Fruit fly (Drosophila melanogaster) S2 (cell line): ENCODE data around the gene CG43797.

Experiments used
- CG8478 ChIP-seq: fragments of >200 bp; optimal IDR thresholded peaks from 2 replicates; lab custom pipeline; 2018
- CTCF ChIP-seq, 2 experiments: fragments of >200 bp; optimal IDR thresholded peaks; 2 replicates each; lab custom pipeline; 2018

DNA sequence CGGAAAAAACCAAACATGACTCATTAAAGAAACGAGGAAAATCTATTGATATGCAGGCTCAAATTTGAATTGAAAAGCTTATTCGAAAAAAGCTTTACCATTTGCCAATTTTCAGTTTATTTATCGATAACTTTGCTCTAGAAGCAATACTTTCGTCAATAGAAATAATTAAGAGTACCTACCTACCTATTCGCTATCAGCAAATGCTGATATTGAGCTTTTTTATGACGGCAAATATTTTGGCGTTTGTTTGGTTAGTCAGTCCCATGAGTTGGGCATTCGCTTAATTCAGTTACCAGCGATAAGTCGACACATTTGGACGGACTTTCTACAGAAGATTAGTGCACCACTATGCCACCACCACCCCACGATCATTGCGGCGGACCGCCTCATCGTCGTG, 4.0 kb downstream of the CG43797 start, which contains the start of gene CG34176:
- TF ChIP-seq CG8478 (lab: Kevin White, UChicago), result no peak
- TF ChIP-seq CTCF (optimal IDR thresholded peaks at IDR 0.05; lab: Kevin White, UChicago), result no peak
